Fruit fly (Drosophila melanogaster) whole organism, embryonic: ENCODE results near the gene Acp76A.

ENCODE experiments used
- ATbp ChIP-seq: fragments of 200-800 bp; sonication (Bioruptor generic); optimal IDR thresholded peaks from 2 replicates; lab custom pipeline; 2017; ENCODE audit warnings: missing biosample characterization, mild to moderate bottlenecking, missing genetic modification characterization, missing genetic modification reagents
- Antp ChIP-seq: fragments of 200-800 bp; sonication (Bioruptor generic); optimal IDR thresholded peaks from 3 replicates; lab custom pipeline; 2016; ENCODE audit warnings: missing biosample characterization, missing genetic modification characterization
- Bdp1 ChIP-seq: fragments of 200-800 bp; sonication (Bioruptor generic); optimal IDR thresholded peaks from 3 replicates; lab custom pipeline; 2016; ENCODE audit warnings: missing biosample characterization, missing genetic modification characterization
- CG11398 ChIP-seq: fragments of 200-800 bp; sonication (Bioruptor generic); optimal IDR thresholded peaks from 2 replicates; lab custom pipeline; 2016; ENCODE audit warnings: missing biosample characterization, missing genetic modification characterization
- CG14860 ChIP-seq: fragments of 200-800 bp; sonication (Bioruptor generic); IDR thresholded peaks from 3 replicates; pipeline ENCODE4 v1.3.6; 2022; ENCODE audit warnings: missing biosample characterization, missing genetic modification characterization; ENCODE audit not compliant: partially characterized antibody
- CG17328 ChIP-seq: fragments of 200-800 bp; sonication (Bioruptor generic); IDR thresholded peaks from 2 replicates; pipeline ENCODE4 v1.3.6; 2022; ENCODE audit warnings: missing biosample characterization, missing genetic modification characterization
- CG17829 ChIP-seq: fragments of 200-800 bp; optimal IDR thresholded peaks from 2 replicates; lab custom pipeline; 2019; ENCODE audit warnings: missing biosample characterization, mild to moderate bottlenecking, missing genetic modification characterization, moderate library complexity
- CG2202 ChIP-seq: fragments of 200-800 bp; sonication (Bioruptor generic); optimal IDR thresholded peaks from 2 replicates; lab custom pipeline; 2018; ENCODE audit warnings: missing biosample characterization, mild to moderate bottlenecking, missing genetic modification characterization
- CG30403 ChIP-seq: fragments of 200-800 bp; sonication (Bioruptor generic); optimal IDR thresholded peaks from 3 replicates; lab custom pipeline; 2016; ENCODE audit warnings: missing biosample characterization, missing genetic modification characterization
- CG31441 ChIP-seq: fragments of 200-800 bp; sonication (Bioruptor generic); IDR thresholded peaks from 2 replicates; pipeline ENCODE4 v1.3.6; 2022; ENCODE audit warnings: missing biosample characterization, missing genetic modification characterization
- CG3407 ChIP-seq: fragments of 200-800 bp; sonication (Bioruptor generic); optimal IDR thresholded peaks from 2 replicates; lab custom pipeline; 2018; ENCODE audit warnings: missing biosample characterization, mild to moderate bottlenecking, missing genetic modification characterization
- CG4424 ChIP-seq: fragments of 200-800 bp; sonication (Bioruptor generic); optimal IDR thresholded peaks from 3 replicates; lab custom pipeline; 2016; ENCODE audit warnings: missing biosample characterization, missing genetic modification characterization
- CG5953 ChIP-seq: fragments of 200-800 bp; sonication (Bioruptor generic); IDR thresholded peaks from 2 replicates; pipeline ENCODE4 v1.3.6; 2022; ENCODE audit warnings: missing biosample characterization, missing genetic modification characterization
- CG6813 ChIP-seq: fragments of 200-800 bp; sonication (Bioruptor generic); optimal IDR thresholded peaks from 2 replicates; lab custom pipeline; 2017; ENCODE audit warnings: missing biosample characterization, missing genetic modification characterization, mild to moderate bottlenecking, moderate library complexity, missing genetic modification reagents
- CG7372 ChIP-seq: fragments of 200-800 bp; sonication (Bioruptor generic); IDR thresholded peaks from 2 replicates; pipeline ENCODE4 v1.3.6; 2022; ENCODE audit warnings: missing biosample characterization, missing genetic modification characterization
- CG8281 ChIP-seq: fragments of 200-800 bp; sonication (Bioruptor generic); optimal IDR thresholded peaks from 2 replicates; lab custom pipeline; 2018; ENCODE audit warnings: missing biosample characterization, mild to moderate bottlenecking, missing genetic modification characterization, moderate library complexity
- CG9215 ChIP-seq: fragments of 200-800 bp; sonication (Bioruptor generic); IDR thresholded peaks from 2 replicates; pipeline ENCODE4 v1.3.6; 2022; ENCODE audit warnings: missing biosample characterization, missing genetic modification characterization
- Fer2 ChIP-seq: fragments of 200-800 bp; sonication (Bioruptor generic); optimal IDR thresholded peaks from 2 replicates; lab custom pipeline; 2018; ENCODE audit warnings: missing biosample characterization, mild to moderate bottlenecking, missing genetic modification characterization, moderate library complexity
- GATAe ChIP-seq: fragments of 200-800 bp; sonication (Bioruptor generic); conservative IDR thresholded peaks from 2 replicates; pipeline ENCODE4 v1.3.6; 2022; ENCODE audit warnings: missing biosample characterization, missing genetic modification characterization
- HLH3B ChIP-seq: fragments of 200-800 bp; sonication (Bioruptor generic); IDR thresholded peaks from 2 replicates; pipeline ENCODE4 v1.3.6; 2022; ENCODE audit warnings: missing biosample characterization, missing genetic modification characterization
- HmgD ChIP-seq: fragments of 200-800 bp; sonication (Bioruptor generic); optimal IDR thresholded peaks from 3 replicates; lab custom pipeline; 2016; ENCODE audit warnings: missing biosample characterization, missing genetic modification characterization
- Hr78 ChIP-seq, 2 experiments: fragments of 200-800 bp in 1 of 2; fragments of >200 bp in 1 of 2; sonication (Bioruptor generic) in 1 of 2; optimal IDR thresholded peaks; 2 replicates each; lab custom pipeline; 2017 to 2019; ENCODE audit warnings: missing biosample characterization in 2 of 2, missing genetic modification characterization in 2 of 2, mild to moderate bottlenecking in 1 of 2, moderate library complexity in 1 of 2
- Opbp ChIP-seq: fragments of 200-800 bp; sonication (Bioruptor generic); IDR thresholded peaks from 3 replicates; pipeline ENCODE4 v1.3.6; 2022; ENCODE audit warnings: missing biosample characterization, missing genetic modification characterization; ENCODE audit not compliant: partially characterized antibody
- Poxn ChIP-seq: fragments of 200-800 bp; sonication (Bioruptor generic); IDR thresholded peaks from 2 replicates; pipeline ENCODE4 v1.3.6; 2022; ENCODE audit warnings: missing biosample characterization, missing genetic modification characterization
- Spps ChIP-seq: fragments of 200-800 bp; sonication (Bioruptor generic); optimal IDR thresholded peaks from 2 replicates; lab custom pipeline; 2018; ENCODE audit warnings: missing biosample characterization, mild to moderate bottlenecking, missing genetic modification characterization
- Sry-β ChIP-seq: fragments of 200-800 bp; sonication (Bioruptor generic); optimal IDR thresholded peaks from 2 replicates; lab custom pipeline; 2018; ENCODE audit warnings: missing biosample characterization, mild to moderate bottlenecking, missing genetic modification characterization, moderate library complexity
- bigmax ChIP-seq: fragments of 200-800 bp; sonication (Bioruptor generic); optimal IDR thresholded peaks from 2 replicates; lab custom pipeline; 2018; ENCODE audit warnings: missing biosample characterization, mild to moderate bottlenecking, missing genetic modification characterization
- bsh ChIP-seq, 2 experiments: fragments of 200-800 bp; sonication (Bioruptor generic); optimal IDR thresholded peaks; 2 replicates each; lab custom pipeline; 2017 to 2018; ENCODE audit warnings: mild to moderate bottlenecking in 2 of 2, missing biosample characterization in 2 of 2, missing genetic modification characterization in 2 of 2, moderate library complexity in 1 of 2
- da ChIP-seq: fragments of 200-800 bp; sonication (Bioruptor generic); optimal IDR thresholded peaks from 2 replicates; lab custom pipeline; 2016; ENCODE audit warnings: missing biosample characterization, missing genetic modification characterization
- dimm ChIP-seq: fragments of 200-800 bp; sonication (Bioruptor generic); IDR thresholded peaks from 2 replicates; pipeline ENCODE4 v1.3.6; 2022; ENCODE audit warnings: missing biosample characterization, missing genetic modification characterization
- en ChIP-seq: fragments of 200-800 bp; sonication (Bioruptor generic); optimal IDR thresholded peaks from 2 replicates; lab custom pipeline; 2016; ENCODE audit warnings: missing biosample characterization, missing genetic modification characterization
- ewg ChIP-seq: fragments of 200-800 bp; sonication (Bioruptor generic); optimal IDR thresholded peaks from 3 replicates; lab custom pipeline; 2017; ENCODE audit warnings: mild to moderate bottlenecking, missing biosample characterization, missing genetic modification reagents, missing genetic modification characterization
- fu2 ChIP-seq: fragments of 200-800 bp; sonication (Bioruptor generic); optimal IDR thresholded peaks from 2 replicates; lab custom pipeline; 2016; ENCODE audit warnings: missing biosample characterization, missing genetic modification characterization
- gem ChIP-seq: fragments of 200-800 bp; sonication (Bioruptor generic); optimal IDR thresholded peaks from 2 replicates; lab custom pipeline; 2019; ENCODE audit warnings: missing biosample characterization, mild to moderate bottlenecking, missing genetic modification characterization, moderate library complexity
- hkb ChIP-seq, 2 experiments: fragments of 200-800 bp in 1 of 2; fragments of >200 bp in 1 of 2; sonication (Bioruptor generic) in 1 of 2; IDR thresholded peaks in 1 of 2; optimal IDR thresholded peaks in 1 of 2; 2 replicates each; pipeline versions ENCODE4 v1.3.6 to Lab custom; 2017 to 2022; ENCODE audit warnings: missing biosample characterization in 1 of 2, missing genetic modification characterization in 1 of 2
- kay ChIP-seq: fragments of 200-800 bp; sonication (Bioruptor generic); optimal IDR thresholded peaks from 2 replicates; lab custom pipeline; 2016; ENCODE audit warnings: missing biosample characterization, missing genetic modification characterization
- mirr ChIP-seq: fragments of 200-800 bp; sonication (Bioruptor generic); optimal IDR thresholded peaks from 3 replicates; lab custom pipeline; 2018; ENCODE audit warnings: missing biosample characterization, mild to moderate bottlenecking, missing genetic modification characterization
- nau ChIP-seq: fragments of 200-800 bp; sonication (Bioruptor generic); optimal IDR thresholded peaks from 3 replicates; lab custom pipeline; 2017; ENCODE audit warnings: missing biosample characterization, mild to moderate bottlenecking, missing genetic modification characterization, missing genetic modification reagents
- onecut ChIP-seq: fragments of 200-800 bp; sonication (Bioruptor generic); IDR thresholded peaks from 2 replicates; pipeline ENCODE4 v1.3.6; 2022; ENCODE audit warnings: missing biosample characterization, missing genetic modification characterization
- pho ChIP-seq: fragments of 200-800 bp; sonication (Bioruptor generic); optimal IDR thresholded peaks from 2 replicates; lab custom pipeline; 2016; ENCODE audit warnings: missing biosample characterization, missing genetic modification characterization
- sc ChIP-seq, 3 experiments: fragments of >200 bp in 2 of 3; fragments of 200-800 bp in 1 of 3; sonication (Bioruptor generic) in 1 of 3; optimal IDR thresholded peaks; 2 replicates in 2 of 3; 3 replicates in 1 of 3; lab custom pipeline; 2017; ENCODE audit warnings: mild to moderate bottlenecking in 1 of 3, missing biosample characterization in 1 of 3, missing genetic modification characterization in 1 of 3, missing genetic modification reagents in 1 of 3
- schlank ChIP-seq: fragments of 200-800 bp; sonication (Bioruptor generic); optimal IDR thresholded peaks from 2 replicates; lab custom pipeline; 2018; ENCODE audit warnings: missing biosample characterization, mild to moderate bottlenecking, missing genetic modification characterization
- slou ChIP-seq: fragments of 200-800 bp; sonication (Bioruptor generic); optimal IDR thresholded peaks from 3 replicates; lab custom pipeline; 2016; ENCODE audit warnings: missing biosample characterization, missing genetic modification characterization
- stc ChIP-seq: fragments of 200-800 bp; sonication (Bioruptor generic); IDR thresholded peaks from 2 replicates; pipeline ENCODE4 v1.3.6; 2022; ENCODE audit warnings: missing biosample characterization, missing genetic modification characterization
- stwl ChIP-seq: fragments of 200-800 bp; sonication (Bioruptor generic); optimal IDR thresholded peaks from 3 replicates; lab custom pipeline; 2018; ENCODE audit warnings: missing biosample characterization, mild to moderate bottlenecking, missing genetic modification characterization, moderate library complexity
- toy ChIP-seq: fragments of 200-800 bp; sonication (Bioruptor generic); IDR thresholded peaks from 2 replicates; pipeline ENCODE4 v1.3.6; 2022; ENCODE audit warnings: missing biosample characterization, missing genetic modification characterization
- twi ChIP-seq: fragments of 200-800 bp; optimal IDR thresholded peaks from 2 replicates; lab custom pipeline; 2019; ENCODE audit warnings: missing biosample characterization, mild to moderate bottlenecking, missing genetic modification characterization, moderate library complexity
- unc-4 ChIP-seq: fragments of 200-800 bp; sonication (Bioruptor generic); IDR thresholded peaks from 2 replicates; pipeline ENCODE4 v1.3.6; 2022; ENCODE audit warnings: missing biosample characterization, missing genetic modification characterization; ENCODE audit not compliant: partially characterized antibody
- unpg ChIP-seq: fragments of 200-800 bp; sonication (Bioruptor generic); optimal IDR thresholded peaks from 3 replicates; lab custom pipeline; 2018; ENCODE audit warnings: missing biosample characterization, mild to moderate bottlenecking, missing genetic modification characterization, moderate library complexity
- usp ChIP-seq: fragments of >200 bp; optimal IDR thresholded peaks from 2 replicates; lab custom pipeline; 2017; ENCODE audit warnings: missing biosample characterization, missing genetic modification characterization

Acp76A gene

DNA sequence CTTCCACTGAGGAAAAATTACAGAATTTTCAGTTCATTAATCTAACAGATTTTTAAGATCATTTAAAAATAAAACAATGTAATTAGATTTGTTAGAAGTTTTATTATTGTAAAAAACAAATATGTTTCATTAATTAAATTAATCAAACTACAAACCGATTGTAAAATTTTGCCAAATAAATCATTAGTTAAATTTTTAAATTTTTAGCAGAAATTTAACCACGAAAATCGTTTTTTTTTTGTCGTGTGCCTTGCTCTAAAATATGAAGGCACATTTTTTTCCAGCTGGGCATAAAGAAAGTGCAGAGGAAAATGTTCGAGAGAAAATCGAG, 22.0 kb upstream of the Acp76A start (continued):
- TF ChIP-seq Opbp (no peak), unpg (GFP tag; lab: Kevin White, UChicago) (peak; percentile 57), twi (no peak), mirr (GFP tag; lab: Kevin White, UChicago) (no peak), Antp (GFP tag; lab: Kevin White, UChicago) (no peak), bigmax (GFP tag; lab: Kevin White, UChicago) (no peak), CG17829 (tag; lab: Kevin White, UChicago) (peak; percentile 54), CG3407 (peak; percentile 7), fu2 (GFP tag; lab: Kevin White, UChicago) (no peak), Fer2 (no peak), pho (GFP tag; lab: Kevin White, UChicago) (no peak), Poxn (no peak), CG8281 (tag; lab: Kevin White, UChicago) (no peak), CG17328 (no peak), CG5953 (GFP tag; lab: Robert Waterston, UW) (no peak), schlank (tag; lab: Kevin White, UChicago) (no peak), CG11398 (GFP tag; lab: Kevin White, UChicago) (no peak), CG2202 (tag; lab: Kevin White, UChicago) (no peak), CG14860 (no peak), gem (tag; lab: Kevin White, UChicago) (peak; percentile 82), slou (GFP tag; lab: Kevin White, UChicago) (no peak), Spps (peak; percentile 47), nau (GFP tag; lab: Kevin White, UChicago) (no peak), stwl (tag; lab: Kevin White, UChicago) (no peak), GATAe (GFP tag; lab: Robert Waterston, UW) (no peak), unc-4 (no peak), en (no peak), dimm (GFP tag; lab: Robert Waterston, UW) (no peak), HmgD (GFP tag; lab: Kevin White, UChicago) (no peak), CG9215 (GFP tag; lab: Robert Waterston, UW) (no peak), Hr78 (GFP tag; optimal IDR thresholded peaks at IDR 0.05; lab: Kevin White, UChicago) (peak in 1 of 2 experiments; percentile 3), CG31441 (peak; percentile 81), HLH3B (GFP tag; lab: Robert Waterston, UW) (0 out of 2 replicates have a peak, but pooled peaks have one; percentile 30), Bdp1 (no peak), hkb (optimal IDR thresholded peaks at IDR 0.05; lab: Kevin White, UChicago) (no peak), hkb (GFP tag; IDR thresholded peaks at IDR 0.05; lab: Robert Waterston, UW) (peak; percentile 26; the same call in 1 of the 2 replicates), usp (GFP tag; lab: Kevin White, UChicago) (no peak), CG4424 (GFP tag; lab: Kevin White, UChicago) (peak; percentile 13)

DNA sequence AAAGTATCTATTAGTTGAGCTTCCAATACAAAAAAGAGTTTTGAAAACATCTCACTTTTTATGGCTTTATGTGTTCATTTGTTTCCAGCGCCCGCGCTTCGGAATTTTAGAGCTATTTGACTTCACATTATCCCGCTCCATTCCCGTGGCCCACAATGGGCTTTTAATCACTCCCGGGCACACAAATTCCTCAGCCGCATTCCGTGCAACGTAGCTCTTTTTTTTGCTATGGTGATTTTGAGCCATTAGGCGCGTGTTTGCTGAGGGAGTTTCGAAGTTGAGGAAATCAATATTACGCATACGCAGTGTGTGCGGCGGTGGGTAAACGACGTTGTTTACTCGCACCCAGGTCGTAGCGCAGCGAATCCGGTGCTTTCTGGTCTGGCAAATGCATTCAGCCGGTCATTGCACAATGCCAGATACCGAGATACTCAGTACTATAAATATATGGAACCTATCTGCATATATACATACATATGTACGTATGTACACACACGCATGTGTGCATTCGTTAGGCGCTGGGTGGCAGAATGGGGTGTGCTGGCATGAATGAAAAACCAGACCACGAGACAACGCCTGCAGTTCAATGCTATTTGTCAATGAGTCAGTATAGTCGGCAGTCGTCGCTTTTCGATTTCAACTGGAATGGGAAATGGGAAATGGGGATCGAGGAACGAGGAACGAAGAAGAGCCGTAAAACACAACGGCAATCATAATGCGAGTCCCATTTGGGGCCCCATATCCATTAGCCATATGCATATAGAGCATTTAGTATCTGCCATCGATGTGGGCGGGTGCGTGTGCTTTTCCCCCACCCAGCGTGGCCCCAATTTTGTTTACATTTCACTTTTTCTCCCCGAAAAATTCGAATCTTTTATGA, 21.4 kb upstream of the Acp76A start:
- no peak for TF ChIP-seq toy (GFP tag; lab: Robert Waterston, UW)
- peak; percentile 55 for TF ChIP-seq onecut (GFP tag; lab: Robert Waterston, UW)
- TF ChIP-seq da (GFP tag; lab: Kevin White, UChicago) = no peak
- peak; percentile 37 for TF ChIP-seq ewg (GFP tag; lab: Kevin White, UChicago)
- TF ChIP-seq ATbp (GFP tag; lab: Kevin White, UChicago) = peak; percentile 88
- no peak for TF ChIP-seq Sry-β
- peak; percentile 68 for TF ChIP-seq CG7372 (GFP tag; lab: Robert Waterston, UW)
- TF ChIP-seq CG6813 = peak; percentile 0
- TF ChIP-seq CG30403 (GFP tag; lab: Kevin White, UChicago) = no peak
- 0 out of 2 replicates have a peak, but pooled peaks have one; percentile 16 for TF ChIP-seq CG17328
- TF ChIP-seq stc (GFP tag; lab: Robert Waterston, UW) = peak; percentile 7; the same call in 1 of the 2 replicates
- peak in 1 of 2 experiments; percentile 7 for TF ChIP-seq bsh (GFP tag; optimal IDR thresholded peaks at IDR 0.05; lab: Kevin White, UChicago)
- peak; percentile 19 for TF ChIP-seq kay (GFP tag; lab: Kevin White, UChicago)
- TF ChIP-seq sc (optimal IDR thresholded peaks at IDR 0.05; lab: Kevin White, UChicago) = no peak
- peak; percentile 1 for TF ChIP-seq sc (GFP tag; optimal IDR thresholded peaks at IDR 0.05; lab: Kevin White, UChicago)
